Worm (Caenorhabditis elegans) whole organism, L2 larva: ENCODE measurements around the gene best-5.

Experiments used
- C34F6.9 ChIP-seq: fragments of 150-350 bp; optimal IDR thresholded peaks from 2 replicates; lab custom pipeline; 2014; ENCODE audit warnings: missing biosample characterization, missing genetic modification characterization
- F13H6.1 ChIP-seq: sonication (generic microtip); optimal IDR thresholded peaks from 2 replicates; lab custom pipeline; 2016; ENCODE audit warnings: missing genetic modification characterization, missing compliant biosample characterization
- R02D3.7 ChIP-seq: fragments of 150-350 bp; optimal IDR thresholded peaks from 2 replicates; lab custom pipeline; 2014; ENCODE audit warnings: missing biosample characterization, missing genetic modification characterization
- Y55F3AM.14 ChIP-seq: fragments of 200-800 bp; sonication (Bioruptor generic); optimal IDR thresholded peaks from 2 replicates; lab custom pipeline; 2018; ENCODE audit warnings: mild to moderate bottlenecking, missing genetic modification characterization, missing compliant biosample characterization
- ZK546.5 ChIP-seq: sonication (generic microtip); optimal IDR thresholded peaks from 2 replicates; lab custom pipeline; 2017; ENCODE audit warnings: missing biosample characterization, missing genetic modification characterization
- alr-1 ChIP-seq: fragments of 150-350 bp; optimal IDR thresholded peaks from 2 replicates; lab custom pipeline; 2014; ENCODE audit warnings: missing biosample characterization, missing genetic modification characterization
- aly-2 ChIP-seq: fragments of 150-350 bp; optimal IDR thresholded peaks from 2 replicates; lab custom pipeline; 2014; ENCODE audit warnings: missing biosample characterization, missing genetic modification characterization
- blmp-1 ChIP-seq: sonication (generic microtip); optimal IDR thresholded peaks from 2 replicates; lab custom pipeline; 2017; ENCODE audit warnings: missing genetic modification characterization, mild to moderate bottlenecking, missing compliant biosample characterization, antibody characterized with exemption, moderate library complexity; ENCODE audit not compliant: insufficient read depth
- crh-2 ChIP-seq: sonication (generic microtip); optimal IDR thresholded peaks from 2 replicates; lab custom pipeline; 2017; ENCODE audit warnings: missing biosample characterization, missing genetic modification characterization
- dmd-4 ChIP-seq: sonication (generic microtip); optimal IDR thresholded peaks from 2 replicates; lab custom pipeline; 2017; ENCODE audit warnings: missing biosample characterization, missing genetic modification characterization
- elt-1 ChIP-seq: fragments of 150-350 bp; optimal IDR thresholded peaks from 2 replicates; lab custom pipeline; 2014; ENCODE audit warnings: missing biosample characterization, missing genetic modification characterization
- elt-3 ChIP-seq: sonication (generic microtip); optimal IDR thresholded peaks from 2 replicates; lab custom pipeline; 2017; ENCODE audit warnings: missing biosample characterization, missing genetic modification characterization
- fos-1 ChIP-seq: fragments of 150-350 bp; optimal IDR thresholded peaks from 2 replicates; lab custom pipeline; 2014; ENCODE audit warnings: missing biosample characterization, missing genetic modification characterization
- gmeb-1 ChIP-seq: fragments of 150-350 bp; optimal IDR thresholded peaks from 2 replicates; lab custom pipeline; 2014; ENCODE audit warnings: missing biosample characterization, missing genetic modification characterization
- lin-11 ChIP-seq: fragments of 150-350 bp; sonication (generic microtip); optimal IDR thresholded peaks from 2 replicates; lab custom pipeline; 2014; ENCODE audit warnings: missing biosample characterization, missing genetic modification characterization, inconsistent platforms, mixed read lengths
- lin-13 ChIP-seq: fragments of 150-350 bp; optimal IDR thresholded peaks from 2 replicates; lab custom pipeline; 2014; ENCODE audit warnings: missing biosample characterization, missing genetic modification reagents, missing genetic modification characterization
- lin-39 ChIP-seq: fragments of 150-350 bp; optimal IDR thresholded peaks from 2 replicates; lab custom pipeline; 2014; ENCODE audit warnings: missing biosample characterization, missing genetic modification reagents, missing genetic modification characterization
- mbf-1 ChIP-seq: sonication (generic microtip); optimal IDR thresholded peaks from 2 replicates; lab custom pipeline; 2017; ENCODE audit warnings: missing biosample characterization, missing genetic modification characterization
- mdl-1 ChIP-seq, 2 experiments: fragments of 150-350 bp in 1 of 2; sonication (generic microtip) in 1 of 2; optimal IDR thresholded peaks; 2 replicates each; lab custom pipeline; 2017; ENCODE audit warnings: missing biosample characterization in 2 of 2, missing genetic modification characterization in 2 of 2
- nhr-10 ChIP-seq: sonication (generic microtip); optimal IDR thresholded peaks from 2 replicates; lab custom pipeline; 2017; ENCODE audit warnings: missing biosample characterization, missing genetic modification characterization
- nhr-11 ChIP-seq: fragments of 150-350 bp; optimal IDR thresholded peaks from 2 replicates; lab custom pipeline; 2014; ENCODE audit warnings: missing biosample characterization, missing genetic modification characterization
- nhr-12 ChIP-seq: fragments of 150-350 bp; optimal IDR thresholded peaks from 2 replicates; lab custom pipeline; 2014; ENCODE audit warnings: missing biosample characterization, missing genetic modification characterization
- nhr-23 ChIP-seq: fragments of 150-350 bp; optimal IDR thresholded peaks from 2 replicates; lab custom pipeline; 2014; ENCODE audit warnings: missing biosample characterization, missing genetic modification reagents, missing genetic modification characterization
- nhr-237 ChIP-seq: fragments of 150-350 bp; optimal IDR thresholded peaks from 2 replicates; lab custom pipeline; 2014; ENCODE audit warnings: missing biosample characterization, missing genetic modification characterization
- nhr-25 ChIP-seq: fragments of 150-350 bp; sonication (generic microtip); optimal IDR thresholded peaks from 3 replicates; lab custom pipeline; 2014; ENCODE audit warnings: missing biosample characterization, missing genetic modification characterization
- nhr-6 ChIP-seq: fragments of 150-350 bp; optimal IDR thresholded peaks from 2 replicates; lab custom pipeline; 2014; ENCODE audit warnings: missing biosample characterization, missing genetic modification characterization
- sem-4 ChIP-seq: fragments of 150-350 bp; optimal IDR thresholded peaks from 2 replicates; lab custom pipeline; 2014; ENCODE audit warnings: missing biosample characterization, missing genetic modification reagents, missing genetic modification characterization
- skn-1 ChIP-seq: sonication (generic microtip); optimal IDR thresholded peaks from 2 replicates; lab custom pipeline; 2017; ENCODE audit warnings: missing biosample characterization, missing genetic modification characterization
- sma-3 ChIP-seq: sonication (generic microtip); optimal IDR thresholded peaks from 2 replicates; lab custom pipeline; 2016; ENCODE audit warnings: missing genetic modification reagents, missing genetic modification characterization, missing compliant biosample characterization
- sma-9 ChIP-seq, 2 experiments: fragments of 150-350 bp in 1 of 2; sonication (generic microtip) in 1 of 2; optimal IDR thresholded peaks; 2 replicates each; lab custom pipeline; 2014 to 2016; ENCODE audit warnings: missing genetic modification characterization in 2 of 2, mild to moderate bottlenecking in 1 of 2, missing biosample characterization in 1 of 2, missing compliant biosample characterization in 1 of 2, missing genetic modification reagents in 1 of 2, moderate library complexity in 1 of 2
- snpc-4 ChIP-seq: fragments of 150-350 bp; optimal IDR thresholded peaks from 2 replicates; lab custom pipeline; 2014; ENCODE audit warnings: missing biosample characterization, missing genetic modification characterization
- unc-39 ChIP-seq: fragments of 150-350 bp; optimal IDR thresholded peaks from 2 replicates; lab custom pipeline; 2014; ENCODE audit warnings: missing biosample characterization, missing genetic modification characterization
- unc-55 ChIP-seq: fragments of 150-350 bp; sonication (generic microtip); optimal IDR thresholded peaks from 3 replicates; lab custom pipeline; 2014; ENCODE audit warnings: missing biosample characterization, missing genetic modification reagents, missing genetic modification characterization
- unc-62 ChIP-seq: fragments of 150-350 bp; optimal IDR thresholded peaks from 2 replicates; lab custom pipeline; 2014; ENCODE audit warnings: missing biosample characterization, missing genetic modification reagents, missing genetic modification characterization
- zag-1 ChIP-seq: fragments of 150-350 bp; optimal IDR thresholded peaks from 2 replicates; lab custom pipeline; 2014; ENCODE audit warnings: missing biosample characterization, missing genetic modification characterization
- ztf-1 ChIP-seq: fragments of 200-800 bp; sonication (Bioruptor generic); conservative IDR thresholded peaks from 2 replicates; pipeline ENCODE4 v1.3.6; 2022; ENCODE audit warnings: missing genetic modification characterization, missing compliant biosample characterization

The best-5 gene

DNA sequence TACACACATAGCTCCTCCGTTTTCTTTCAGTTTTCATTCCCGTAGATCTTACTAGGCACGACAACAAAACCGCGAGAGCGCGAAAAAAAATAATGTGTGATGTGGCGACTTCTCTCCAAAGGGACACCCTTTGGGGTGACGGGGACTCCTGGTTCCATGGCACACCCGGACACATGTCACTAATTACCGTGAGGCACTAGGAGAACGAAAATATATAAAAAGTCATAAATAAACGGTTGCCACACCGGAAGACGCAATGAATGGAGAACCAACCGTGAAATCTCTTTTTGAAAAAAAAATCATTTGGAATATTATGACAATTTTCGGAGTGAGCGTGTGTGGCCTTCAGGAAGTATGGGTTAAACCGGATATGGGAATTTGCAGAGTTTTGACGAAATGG, 40.4 kb upstream of the best-5 start:
- TF ChIP-seq gmeb-1 = no peak
- TF ChIP-seq elt-3 (tag; lab: Kevin White, UChicago) = no peak
- TF ChIP-seq aly-2 = no peak
- no peak for TF ChIP-seq snpc-4
- no peak for TF ChIP-seq dmd-4 (tag; lab: Kevin White, UChicago)
- TF ChIP-seq fos-1 (tag; lab: Kevin White, UChicago) = no peak
- no peak for TF ChIP-seq skn-1 (tag; lab: Kevin White, UChicago)
- TF ChIP-seq unc-62 (GFP tag; lab: Kevin White, UChicago) = no peak
- no peak for TF ChIP-seq nhr-11 (tag; lab: Kevin White, UChicago)
- no peak for TF ChIP-seq nhr-23 (tag; lab: Kevin White, UChicago)
- no peak for TF ChIP-seq sem-4 (tag; lab: Kevin White, UChicago)
- TF ChIP-seq unc-39 (tag; lab: Kevin White, UChicago) = no peak
- no peak for TF ChIP-seq nhr-25 (tag; lab: Kevin White, UChicago)
- TF ChIP-seq C34F6.9 (tag; lab: Kevin White, UChicago) = no peak
- no peak for TF ChIP-seq elt-1 (tag; lab: Kevin White, UChicago)

DNA sequence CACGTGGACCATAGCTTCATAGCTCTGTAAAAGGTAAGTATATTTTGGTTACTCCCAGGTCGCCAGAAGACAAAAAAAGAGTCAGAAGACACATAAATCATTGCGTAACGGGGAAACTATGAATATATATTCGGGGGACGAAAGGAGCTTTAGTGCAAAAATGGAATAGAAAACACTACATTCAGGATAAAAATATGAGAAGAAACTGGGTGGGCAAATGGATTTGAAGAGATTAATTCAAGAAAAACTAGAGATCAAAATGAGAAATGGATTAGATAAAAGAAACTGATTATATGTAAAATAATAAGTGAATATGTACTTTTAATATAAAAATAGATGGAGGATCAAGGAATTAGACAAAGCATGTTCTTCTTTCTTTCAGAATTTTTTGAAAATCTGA, 37.4 kb upstream of the best-5 start, which contains the start of gene C07A9.12:
Gene C07A9.12, minus strand, starts transcription at position 101 of the 400 bp plus-strand sequence.
- TF ChIP-seq nhr-12 (tag; lab: Kevin White, UChicago) (no peak), unc-39 (tag; lab: Kevin White, UChicago) (no peak), ZK546.5 (tag; lab: Kevin White, UChicago) (no peak), R02D3.7 (no peak), snpc-4 (no peak), Y55F3AM.14 (no peak), ztf-1 (GFP tag; lab: Robert Waterston, UW) (no peak), alr-1 (tag; lab: Kevin White, UChicago) (no peak), elt-3 (tag; lab: Kevin White, UChicago) (no peak), mbf-1 (tag; lab: Kevin White, UChicago) (no peak), unc-55 (no peak), fos-1 (tag; lab: Kevin White, UChicago) (no peak)

DNA sequence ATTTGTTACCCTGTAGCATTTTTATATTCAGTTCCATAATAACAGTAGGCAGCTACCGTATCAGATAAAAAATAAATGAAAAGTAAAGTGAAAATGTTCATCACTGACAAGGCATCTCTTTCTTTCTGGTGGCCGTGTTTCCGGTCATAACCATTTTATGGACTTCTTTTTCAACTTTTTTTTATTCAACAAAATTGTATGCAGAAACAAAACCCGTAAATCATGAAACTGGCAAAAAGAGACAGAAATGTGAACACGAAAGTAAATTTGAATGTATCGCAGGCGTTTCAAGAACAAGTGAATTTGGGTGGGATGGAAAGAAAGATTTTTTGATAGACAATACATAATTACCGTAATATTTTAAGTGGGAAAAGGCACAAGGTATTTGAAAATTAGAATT, 35.1 kb upstream of the best-5 start, which contains the start of gene clec-162:
Gene clec-162, minus strand, starts transcription at position 101 of the 400 bp plus-strand sequence.
- TF ChIP-seq aly-2 = no peak
- TF ChIP-seq nhr-10 (tag; lab: Kevin White, UChicago) = no peak
- TF ChIP-seq alr-1 (tag; lab: Kevin White, UChicago) = no peak
- no peak for TF ChIP-seq nhr-237
- TF ChIP-seq mbf-1 (tag; lab: Kevin White, UChicago) = no peak
- TF ChIP-seq skn-1 (tag; lab: Kevin White, UChicago) = no peak
- no peak for TF ChIP-seq sma-3
- no peak for TF ChIP-seq lin-13 (GFP tag; lab: Kevin White, UChicago)
- no peak for TF ChIP-seq nhr-6
- no peak for TF ChIP-seq sma-9 (GFP tag; optimal IDR thresholded peaks at IDR 0.05; lab: Kevin White, UChicago)
- no peak for TF ChIP-seq sma-9 (tag; optimal IDR thresholded peaks at IDR 0.05; lab: Kevin White, UChicago)
- TF ChIP-seq blmp-1 (tag; lab: Kevin White, UChicago) = no peak
- no peak for TF ChIP-seq ztf-1 (GFP tag; lab: Robert Waterston, UW)
- TF ChIP-seq lin-39 (tag; lab: Kevin White, UChicago) = no peak
- TF ChIP-seq sem-4 (tag; lab: Kevin White, UChicago) = no peak
- TF ChIP-seq elt-3 (tag; lab: Kevin White, UChicago) = no peak

DNA sequence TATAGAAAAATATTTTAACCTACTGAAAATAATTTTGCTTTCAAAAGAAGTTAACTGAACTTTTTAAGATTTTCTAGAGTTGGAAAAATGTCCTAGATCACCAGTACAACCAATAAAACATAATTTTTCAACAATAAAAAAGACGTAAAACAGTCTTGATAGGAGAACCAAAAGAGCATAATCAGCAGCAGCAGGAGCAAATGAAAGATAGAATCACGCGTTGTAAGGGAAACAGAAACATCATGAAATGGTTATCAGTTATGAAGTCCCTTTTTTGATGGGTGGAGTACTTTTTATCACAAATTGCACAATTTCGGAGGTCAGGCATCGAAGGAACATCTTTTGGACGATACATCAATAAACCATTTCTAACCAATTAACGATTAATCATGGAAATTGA, 31.9 kb upstream of the best-5 start:
- peak; percentile 6 for TF ChIP-seq gmeb-1
- no peak for TF ChIP-seq snpc-4
- no peak for TF ChIP-seq lin-13 (GFP tag; lab: Kevin White, UChicago)
- TF ChIP-seq mbf-1 (tag; lab: Kevin White, UChicago) = no peak
- TF ChIP-seq lin-11 = no peak
- TF ChIP-seq elt-1 (tag; lab: Kevin White, UChicago) = no peak
- no peak for TF ChIP-seq nhr-12 (tag; lab: Kevin White, UChicago)
- TF ChIP-seq blmp-1 (tag; lab: Kevin White, UChicago) = no peak
- TF ChIP-seq unc-62 (GFP tag; lab: Kevin White, UChicago) = no peak
- TF ChIP-seq sma-9 (GFP tag; optimal IDR thresholded peaks at IDR 0.05; lab: Kevin White, UChicago) = peak; percentile 71
- no peak for TF ChIP-seq sma-9 (tag; optimal IDR thresholded peaks at IDR 0.05; lab: Kevin White, UChicago)
- TF ChIP-seq nhr-11 (tag; lab: Kevin White, UChicago) = no peak
- peak; percentile 23 for TF ChIP-seq F13H6.1 (tag; lab: Kevin White, UChicago)
- TF ChIP-seq mdl-1 (tag; optimal IDR thresholded peaks at IDR 0.05; lab: Kevin White, UChicago) = no peak
- no peak for TF ChIP-seq Y55F3AM.14
- TF ChIP-seq nhr-237 = no peak
- no peak for TF ChIP-seq nhr-25 (tag; lab: Kevin White, UChicago)
- TF ChIP-seq skn-1 (tag; lab: Kevin White, UChicago) = no peak
- TF ChIP-seq sma-3 = no peak
- peak; percentile 86 for TF ChIP-seq fos-1 (tag; lab: Kevin White, UChicago)
- TF ChIP-seq crh-2 (tag; lab: Kevin White, UChicago) = peak; percentile 60
- TF ChIP-seq dmd-4 (tag; lab: Kevin White, UChicago) = no peak
- no peak for TF ChIP-seq zag-1 (tag; lab: Kevin White, UChicago)
